Worm (Caenorhabditis elegans) whole organism, midembryonic: ENCODE measurements around the gene crn-2.

Source experiments
- T22C8.4 ChIP-seq: fragments of 200-800 bp; sonication (Bioruptor generic); IDR thresholded peaks from 2 replicates; pipeline ENCODE4 v1.3.6; 2022; ENCODE audit warnings: missing genetic modification characterization, missing compliant biosample characterization
- cog-1 ChIP-seq: sonication (generic microtip); optimal IDR thresholded peaks from 2 replicates; lab custom pipeline; 2016; ENCODE audit warnings: missing genetic modification characterization, missing compliant biosample characterization
- flt-1 ChIP-seq: fragments of 200-800 bp; sonication (Bioruptor generic); IDR thresholded peaks from 2 replicates; pipeline ENCODE4 v1.3.6; 2022; ENCODE audit warnings: missing genetic modification characterization, missing compliant biosample characterization
- klf-2 ChIP-seq: fragments of 200-800 bp; sonication (Bioruptor generic); conservative IDR thresholded peaks from 2 replicates; pipeline ENCODE4 v1.3.6; 2022; ENCODE audit warnings: missing genetic modification reagents, missing genetic modification characterization, missing compliant biosample characterization
- med-1 ChIP-seq: sonication (generic microtip); optimal IDR thresholded peaks from 2 replicates; lab custom pipeline; 2017; ENCODE audit warnings: missing genetic modification characterization, mild to moderate bottlenecking, missing compliant biosample characterization, antibody characterized with exemption, missing genetic modification reagents; ENCODE audit not compliant: insufficient read depth
- ref-1 ChIP-seq: fragments of 200-800 bp; sonication (Bioruptor generic); conservative IDR thresholded peaks from 2 replicates; pipeline ENCODE4 v1.3.6; 2022; ENCODE audit warnings: missing genetic modification reagents, missing genetic modification characterization, missing compliant biosample characterization
- tab-1 ChIP-seq: fragments of 200-800 bp; sonication (Bioruptor generic); IDR thresholded peaks from 2 replicates; pipeline ENCODE4 v1.3.6; 2022; ENCODE audit warnings: missing genetic modification characterization, missing compliant biosample characterization
- ztf-23 ChIP-seq: fragments of 200-800 bp; sonication (Bioruptor generic); IDR thresholded peaks from 2 replicates; pipeline ENCODE4 v1.3.6; 2022; ENCODE audit warnings: missing genetic modification reagents, missing genetic modification characterization, missing compliant biosample characterization
- ztf-29 ChIP-seq: fragments of 200-800 bp; sonication (Bioruptor generic); IDR thresholded peaks from 2 replicates; pipeline ENCODE4 v1.3.6; 2022; ENCODE audit warnings: missing genetic modification reagents, missing genetic modification characterization, missing compliant biosample characterization

crn-2 gene

DNA sequence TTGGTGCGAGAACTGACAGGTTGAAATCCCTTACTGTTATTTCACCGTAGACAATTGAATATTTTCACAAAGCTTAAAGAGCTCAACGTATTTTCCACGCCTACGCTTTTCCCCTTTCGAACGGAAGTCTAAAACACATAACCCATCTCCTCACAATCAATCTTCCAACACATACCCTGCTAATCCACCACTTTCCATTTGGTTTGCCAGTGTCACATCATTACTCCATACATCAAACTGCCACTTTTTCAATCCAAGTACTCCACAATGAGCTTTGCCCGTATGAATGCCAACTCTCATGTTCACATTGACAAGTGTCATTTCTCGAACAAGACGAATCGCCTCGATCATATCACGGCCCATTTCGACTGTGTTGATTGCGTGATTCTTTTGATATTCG is 33.6 kb downstream of the crn-2 start:
- TF ChIP-seq ref-1 (no peak), ztf-29 (GFP tag; lab: Robert Waterston, UW) (no peak), ztf-23 (GFP tag; lab: Robert Waterston, UW) (no peak), cog-1 (no peak), klf-2 (GFP tag; lab: Robert Waterston, UW) (no peak), med-1 (GFP tag; lab: Kevin White, UChicago) (no peak), tab-1 (GFP tag; lab: Robert Waterston, UW) (no peak), T22C8.4 (GFP tag; lab: Robert Waterston, UW) (no peak), flt-1 (GFP tag; lab: Robert Waterston, UW) (no peak)

DNA sequence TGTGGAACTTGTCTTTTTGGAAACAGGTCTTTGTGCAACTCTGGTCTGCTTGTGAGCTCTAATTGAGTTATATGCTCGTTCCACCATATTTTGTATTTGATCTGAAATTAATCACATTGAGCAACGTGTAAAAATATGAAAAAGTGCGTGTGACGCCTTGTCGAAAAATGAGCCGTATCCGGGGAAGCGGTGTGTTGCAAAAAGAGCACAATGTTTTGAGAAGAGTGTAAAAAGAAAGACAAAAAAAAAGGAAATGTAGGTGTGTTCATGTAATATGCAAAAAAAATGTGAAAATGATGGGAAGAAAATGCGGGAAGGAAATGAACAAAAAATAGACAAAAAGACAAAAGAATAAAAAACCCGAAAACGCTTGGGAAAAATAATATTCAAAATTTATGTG is 36.4 kb downstream of the crn-2 start, which contains the start of gene acy-4:
acy-4 (minus strand) TSS at position 101 of the 400 bp plus-strand sequence.
- TF ChIP-seq tab-1 (GFP tag; lab: Robert Waterston, UW) (no peak), ztf-23 (GFP tag; lab: Robert Waterston, UW) (no peak), ref-1 (no peak), ztf-29 (GFP tag; lab: Robert Waterston, UW) (no peak), med-1 (GFP tag; lab: Kevin White, UChicago) (no peak), T22C8.4 (GFP tag; lab: Robert Waterston, UW) (no peak), flt-1 (GFP tag; lab: Robert Waterston, UW) (no peak), klf-2 (GFP tag; lab: Robert Waterston, UW) (no peak), cog-1 (no peak)

DNA sequence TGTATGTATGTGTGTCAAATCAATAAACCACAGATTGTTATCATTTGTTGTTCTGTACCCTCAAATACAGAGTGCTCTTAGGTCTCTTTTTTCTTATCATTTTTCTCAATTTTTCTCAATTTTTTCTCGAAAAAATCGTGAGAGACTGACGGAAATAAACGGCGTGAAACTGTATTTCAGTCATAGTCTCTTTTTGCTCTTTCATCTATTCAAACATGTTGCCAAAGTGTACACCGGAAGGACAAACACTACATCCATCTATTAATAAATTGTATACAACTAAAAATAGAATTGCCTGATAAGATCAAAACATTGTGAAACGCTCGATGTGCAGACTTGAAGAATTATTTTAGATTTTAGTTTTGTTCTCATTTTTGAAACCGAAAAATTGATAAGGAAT is 40.0 kb downstream of the crn-2 start:
- TF ChIP-seq ref-1 = no peak
- TF ChIP-seq ztf-23 (GFP tag; lab: Robert Waterston, UW) = no peak
- no peak for TF ChIP-seq klf-2 (GFP tag; lab: Robert Waterston, UW)
- TF ChIP-seq ztf-29 (GFP tag; lab: Robert Waterston, UW) = no peak
- no peak for TF ChIP-seq flt-1 (GFP tag; lab: Robert Waterston, UW)
- TF ChIP-seq tab-1 (GFP tag; lab: Robert Waterston, UW) = no peak
- TF ChIP-seq T22C8.4 (GFP tag; lab: Robert Waterston, UW) = no peak
- no peak for TF ChIP-seq cog-1
- no peak for TF ChIP-seq med-1 (GFP tag; lab: Kevin White, UChicago)

DNA sequence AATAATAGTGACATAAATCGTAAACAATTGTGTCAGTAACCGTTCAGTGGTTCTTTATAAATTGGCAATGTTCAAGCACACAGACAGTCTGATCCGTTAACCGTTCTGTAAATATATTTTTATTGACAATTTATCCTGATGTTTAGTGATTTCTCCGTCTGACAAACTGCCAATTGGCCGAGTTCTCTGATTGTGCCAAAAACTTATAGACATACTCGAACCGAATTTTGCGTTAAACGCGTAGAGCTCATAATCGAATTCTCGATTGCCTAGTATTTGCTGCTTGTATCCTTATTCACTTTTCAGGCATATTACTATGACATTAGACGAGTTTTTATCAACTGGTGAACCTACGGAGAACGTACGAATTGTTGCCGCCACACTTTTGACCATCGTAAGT is 49.8 kb downstream of the crn-2 start, which contains the start of gene srx-117:
srx-117 (plus strand) TSS at position 301 of the 400 bp plus-strand sequence.
- no peak for TF ChIP-seq flt-1 (GFP tag; lab: Robert Waterston, UW)
- TF ChIP-seq ztf-23 (GFP tag; lab: Robert Waterston, UW) = no peak
- no peak for TF ChIP-seq cog-1
- no peak for TF ChIP-seq tab-1 (GFP tag; lab: Robert Waterston, UW)
- no peak for TF ChIP-seq med-1 (GFP tag; lab: Kevin White, UChicago)
- no peak for TF ChIP-seq ztf-29 (GFP tag; lab: Robert Waterston, UW)
- TF ChIP-seq ref-1 = no peak
- no peak for TF ChIP-seq klf-2 (GFP tag; lab: Robert Waterston, UW)
- TF ChIP-seq T22C8.4 (GFP tag; lab: Robert Waterston, UW) = no peak
